Fruit fly (Drosophila melanogaster): Measurements from ENCODE around the gene Hsp68.

Hsp68 gene

dm6 chr3R:24102387-24102786, 45.3 kb upstream of the Hsp68 start (continued):
- TF ChIP-seq B-H2 (GFP tag; optimal IDR thresholded peaks at IDR 0.05), result peak; percentile 46
- TF ChIP-seq ken (GFP tag; IDR thresholded peaks at IDR 0.05), result no peak
- no peak for TF ChIP-seq CG7745 (tag; optimal IDR thresholded peaks at IDR 0.05)
- no peak for TF ChIP-seq dpn (GFP tag; optimal IDR thresholded peaks at IDR 0.05)
- no peak for TF ChIP-seq chif (GFP tag; optimal IDR thresholded peaks at IDR 0.05)
- TF ChIP-seq run (tag; optimal IDR thresholded peaks at IDR 0.05), result no peak
- TF ChIP-seq ab (GFP tag; optimal IDR thresholded peaks at IDR 0.05), result no peak
- no peak for TF ChIP-seq CG16779 (GFP tag; IDR thresholded peaks at IDR 0.05)
- peak; percentile 49 for TF ChIP-seq CG13894 (tag; optimal IDR thresholded peaks at IDR 0.05)
- no peak for TF ChIP-seq toy (GFP tag; IDR thresholded peaks at IDR 0.05)
- TF ChIP-seq ranshi (GFP tag; IDR thresholded peaks at IDR 0.05), result no peak
- TF ChIP-seq zen2 (GFP tag; IDR thresholded peaks at IDR 0.05; ENCODE audit: partially characterized antibody), result no peak
- TF ChIP-seq Ets65A (GFP tag), result no peak
- TF ChIP-seq emc (GFP tag; optimal IDR thresholded peaks at IDR 0.05), result no peak
- no peak for TF ChIP-seq Bdp1 (GFP tag; optimal IDR thresholded peaks at IDR 0.05)
- no peak for TF ChIP-seq eyg (GFP tag; optimal IDR thresholded peaks at IDR 0.05)
- no peak for TF ChIP-seq CG10366 (GFP tag; IDR thresholded peaks at IDR 0.05)
- no peak for TF ChIP-seq Sry-δ (GFP tag; optimal IDR thresholded peaks at IDR 0.05)
- TF ChIP-seq en (GFP tag; optimal IDR thresholded peaks at IDR 0.05), result no peak
- no peak for TF ChIP-seq CG30431 (GFP tag; optimal IDR thresholded peaks at IDR 0.05)
- no peak for TF ChIP-seq MESR4 (GFP tag; optimal IDR thresholded peaks at IDR 0.05)
- TF ChIP-seq exex (tag; optimal IDR thresholded peaks at IDR 0.05), result peak; percentile 11
- TF ChIP-seq sens (GFP tag), result no peak
- TF ChIP-seq mam (GFP tag; optimal IDR thresholded peaks at IDR 0.05), result no peak
- TF ChIP-seq Bteb2 (GFP tag; optimal IDR thresholded peaks at IDR 0.05), result no peak
- no peak for TF ChIP-seq tll (GFP tag; optimal IDR thresholded peaks at IDR 0.05)
- no peak for TF ChIP-seq grn (GFP tag; optimal IDR thresholded peaks at IDR 0.05)
- TF ChIP-seq CrebB (tag; optimal IDR thresholded peaks at IDR 0.05), result no peak
- TF ChIP-seq Eip74EF (GFP tag; optimal IDR thresholded peaks at IDR 0.05), result peak in 1 of 2 experiments; percentile 77
- no peak for TF ChIP-seq CG10147 (GFP tag; optimal IDR thresholded peaks at IDR 0.05)
- no peak for TF ChIP-seq Stat92E (GFP tag; optimal IDR thresholded peaks at IDR 0.05)
- no peak for TF ChIP-seq Neu2 (GFP tag; optimal IDR thresholded peaks at IDR 0.05; ENCODE audit: borderline replicate concordance)
- TF ChIP-seq Hr78 (GFP tag; optimal IDR thresholded peaks at IDR 0.05), result no peak
- TF ChIP-seq Dll (GFP tag; IDR thresholded peaks at IDR 0.05; ENCODE audit: partially characterized antibody), result no peak
- no peak for TF ChIP-seq CG5245 (GFP tag; optimal IDR thresholded peaks at IDR 0.05)
- no peak for TF ChIP-seq Doc2 (GFP tag; IDR thresholded peaks at IDR 0.05)
- TF ChIP-seq CG30403 (GFP tag; optimal IDR thresholded peaks at IDR 0.05), result no peak
- TF ChIP-seq cwo (GFP tag; optimal IDR thresholded peaks at IDR 0.05), result no peak
- TF ChIP-seq sisA (GFP tag; IDR thresholded peaks at IDR 0.05), result no peak
- no peak for TF ChIP-seq CG9876 (GFP tag; optimal IDR thresholded peaks at IDR 0.05)
- no peak for TF ChIP-seq unc-4 (GFP tag; IDR thresholded peaks at IDR 0.05; ENCODE audit: partially characterized antibody)
- TF ChIP-seq CG10462 (GFP tag; optimal IDR thresholded peaks at IDR 0.05), result no peak
- TF ChIP-seq CG13296 (GFP tag; optimal IDR thresholded peaks at IDR 0.05), result peak; percentile 52
- TF ChIP-seq slou (GFP tag; optimal IDR thresholded peaks at IDR 0.05), result no peak
- TF ChIP-seq CG11085 (GFP tag; IDR thresholded peaks at IDR 0.05), result no peak
- peak; percentile 46; the same call in 1 of the 2 replicates for TF ChIP-seq Atf6 (GFP tag; IDR thresholded peaks at IDR 0.05)
- no peak for TF ChIP-seq hth (optimal IDR thresholded peaks at IDR 0.05)
- TF ChIP-seq CG17186 (GFP tag; optimal IDR thresholded peaks at IDR 0.05), result no peak
- peak in 1 of 2 experiments; percentile 6 for TF ChIP-seq Pdp1 (GFP tag; optimal IDR thresholded peaks at IDR 0.05)
- no peak for TF ChIP-seq zfh2 (GFP tag; optimal IDR thresholded peaks at IDR 0.05)
- TF ChIP-seq gcm (GFP tag; optimal IDR thresholded peaks at IDR 0.05), result no peak

All from whole organism, embryonic.